Worm (Caenorhabditis elegans): ENCODE data around the gene cest-30.

- TF ChIP-seq ztf-11 (tag; optimal IDR thresholded peaks at IDR 0.05) = no peak
- no peak for TF ChIP-seq aly-2 (tag; optimal IDR thresholded peaks at IDR 0.05)
- no peak for TF ChIP-seq nhr-25 (tag; optimal IDR thresholded peaks at IDR 0.05; ENCODE audit: borderline replicate concordance, insufficient read depth)
- TF ChIP-seq nhr-102 (tag; optimal IDR thresholded peaks at IDR 0.05) = no peak
- TF ChIP-seq nhr-6 (tag; optimal IDR thresholded peaks at IDR 0.05) = peak; percentile 1
These were observed 6.2 kb upstream of the cest-30 start, which contains the start of gene penr-1 for ce11 chrV:5269024-5269535.

Measured in whole organism, L4 larva.